Worm (Caenorhabditis elegans): Measurements from ENCODE around the gene npp-22.

DNA sequence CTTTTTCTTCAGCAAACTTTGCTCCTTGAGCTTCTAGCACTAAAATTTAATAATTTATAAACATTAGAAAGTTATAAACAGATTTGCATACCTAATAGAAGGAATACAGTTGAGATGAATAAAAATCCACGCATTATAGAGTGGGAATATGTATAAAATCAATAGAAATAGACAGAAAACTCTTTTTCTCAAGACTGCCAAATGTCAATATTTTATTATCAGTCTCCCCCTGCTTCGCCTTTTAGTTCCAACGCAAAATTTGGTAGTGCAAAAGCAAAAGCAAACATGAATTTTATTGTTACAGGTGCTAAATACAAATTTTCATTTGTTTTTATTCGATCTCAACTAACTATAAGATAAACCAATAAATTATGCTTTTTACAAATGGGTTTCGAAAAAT, 29.6 kb upstream of the npp-22 start, which contains the start of gene T04F3.4:
- no peak for TF ChIP-seq hmg-4 (GFP tag; optimal IDR thresholded peaks at IDR 0.05)
- TF ChIP-seq ama-1 (optimal IDR thresholded peaks at IDR 0.05) = no peak
- TF ChIP-seq B0310.2 (tag; optimal IDR thresholded peaks at IDR 0.05) = no peak
- no peak for TF ChIP-seq ceh-13 (GFP tag; optimal IDR thresholded peaks at IDR 0.05)
- no peak for TF ChIP-seq aly-1 (tag; optimal IDR thresholded peaks at IDR 0.05)
- no peak for TF ChIP-seq hmbx-1 (tag; optimal IDR thresholded peaks at IDR 0.05)
- no peak for TF ChIP-seq pes-1 (GFP tag; IDR thresholded peaks at IDR 0.05)
- no peak for TF ChIP-seq F13C5.2 (tag; optimal IDR thresholded peaks at IDR 0.05)
- TF ChIP-seq tbx-37 (GFP tag; conservative IDR thresholded peaks at IDR 0.05) = no peak
- no peak for TF ChIP-seq ets-7 (tag; optimal IDR thresholded peaks at IDR 0.05)
- no peak for TF ChIP-seq scrt-1 (GFP tag; IDR thresholded peaks at IDR 0.05)

Data from whole organism, early embryonic.